Fruit fly (Drosophila melanogaster): Measurements from ENCODE around the gene kar.

Gene kar

DNA sequence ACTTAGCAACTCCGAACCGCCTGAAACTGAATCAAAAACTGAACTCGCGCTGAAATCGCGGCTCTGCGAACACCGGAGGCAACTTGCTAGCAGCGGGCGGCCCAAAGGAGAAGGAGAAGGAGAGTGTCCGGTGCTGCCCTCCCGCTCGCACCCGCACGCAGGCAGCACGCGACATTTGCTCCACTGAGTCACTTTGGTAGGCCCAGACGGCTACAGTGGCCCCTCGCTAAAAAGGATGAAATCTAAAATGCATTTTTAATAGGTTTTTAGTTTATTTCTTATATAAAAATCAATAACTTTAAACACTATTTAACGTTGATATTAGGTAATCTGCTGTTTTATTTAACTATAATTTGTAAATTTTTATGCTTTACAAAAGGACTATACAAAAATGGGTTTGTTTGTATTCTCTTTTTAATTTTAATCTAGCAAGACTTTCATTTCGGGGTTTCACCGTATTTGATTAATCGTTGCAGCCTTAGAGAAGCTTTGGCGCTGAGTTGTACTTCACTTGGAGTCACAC is 33.3 kb upstream of the kar start, which contains the start of gene Men (continued):
- TF ChIP-seq Hand (GFP tag; optimal IDR thresholded peaks at IDR 0.05), result no peak
- peak; percentile 80 for TF ChIP-seq Ptx1 (GFP tag; IDR thresholded peaks at IDR 0.05)
- TF ChIP-seq tgo (GFP tag; IDR thresholded peaks at IDR 0.05), result peak; percentile 63; the same call in 2 of the 3 replicates
- 0 out of 2 replicates have a peak, but pooled peaks have one; percentile 8 for TF ChIP-seq CG11696 (GFP tag; IDR thresholded peaks at IDR 0.05)
- peak; percentile 34 for TF ChIP-seq Hr3 (GFP tag; optimal IDR thresholded peaks at IDR 0.05)
- peak; percentile 2 for TF ChIP-seq CG8281 (tag; optimal IDR thresholded peaks at IDR 0.05)
- no peak for TF ChIP-seq bbx (GFP tag; IDR thresholded peaks at IDR 0.05; ENCODE audit: partially characterized antibody)
- peak; percentile 78 for TF ChIP-seq CG7556 (GFP tag; optimal IDR thresholded peaks at IDR 0.05)
- TF ChIP-seq Ssrp (tag; optimal IDR thresholded peaks at IDR 0.05), result peak; percentile 69
- peak; percentile 85 for TF ChIP-seq CG11504 (tag; optimal IDR thresholded peaks at IDR 0.05)
- TF ChIP-seq az2 (GFP tag; optimal IDR thresholded peaks at IDR 0.05), result no peak
- TF ChIP-seq disco-r (GFP tag; optimal IDR thresholded peaks at IDR 0.05), result no peak
- TF ChIP-seq YL-1 (GFP tag; optimal IDR thresholded peaks at IDR 0.05), result no peak
- no peak for TF ChIP-seq HmgD (GFP tag; optimal IDR thresholded peaks at IDR 0.05)
- TF ChIP-seq kah (GFP tag; optimal IDR thresholded peaks at IDR 0.05), result peak; percentile 16
- peak; percentile 82 for TF ChIP-seq CG15269 (tag; optimal IDR thresholded peaks at IDR 0.05)
- TF ChIP-seq CG10462 (GFP tag; optimal IDR thresholded peaks at IDR 0.05), result no peak
- peak; percentile 47 for TF ChIP-seq gcm (GFP tag; optimal IDR thresholded peaks at IDR 0.05)
- no peak for TF ChIP-seq Sry-δ (GFP tag; optimal IDR thresholded peaks at IDR 0.05)
- TF ChIP-seq bcd (GFP tag; optimal IDR thresholded peaks at IDR 0.05), result peak; percentile 61
- TF ChIP-seq twi (tag; optimal IDR thresholded peaks at IDR 0.05), result peak; percentile 34
- TF ChIP-seq al (GFP tag; IDR thresholded peaks at IDR 0.05), result no peak
- peak; percentile 37 for TF ChIP-seq CG15601 (tag; optimal IDR thresholded peaks at IDR 0.05)
- TF ChIP-seq CG8944 (GFP tag; optimal IDR thresholded peaks at IDR 0.05), result no peak
- TF ChIP-seq CG6791 (GFP tag; IDR thresholded peaks at IDR 0.05; ENCODE audit: partially characterized antibody), result no peak
- 0 out of 2 replicates have a peak, but pooled peaks have one; percentile 11 for TF ChIP-seq CG10959 (GFP tag; IDR thresholded peaks at IDR 0.05)
- TF ChIP-seq NK7.1 (GFP tag; optimal IDR thresholded peaks at IDR 0.05), result no peak
- peak; percentile 50 for TF ChIP-seq CG4424 (GFP tag; optimal IDR thresholded peaks at IDR 0.05)
- no peak for TF ChIP-seq Dp (GFP tag; optimal IDR thresholded peaks at IDR 0.05)
- 0 out of 2 replicates have a peak, but pooled peaks have one; percentile 11 for TF ChIP-seq chm (GFP tag; IDR thresholded peaks at IDR 0.05)
- no peak for TF ChIP-seq Tbp (GFP tag; optimal IDR thresholded peaks at IDR 0.05)
- TF ChIP-seq CG4404 (GFP tag; IDR thresholded peaks at IDR 0.05), result no peak
- peak in 1 of 2 experiments; percentile 32 for TF ChIP-seq eve (GFP tag; optimal IDR thresholded peaks at IDR 0.05)
- TF ChIP-seq en (GFP tag; optimal IDR thresholded peaks at IDR 0.05), result no peak
- TF ChIP-seq sc (optimal IDR thresholded peaks at IDR 0.05), result no peak
- TF ChIP-seq sc (GFP tag; optimal IDR thresholded peaks at IDR 0.05), result peak; percentile 41
- TF ChIP-seq slbo (GFP tag; IDR thresholded peaks at IDR 0.05), result peak; percentile 63
- TF ChIP-seq Oaz (GFP tag; IDR thresholded peaks at IDR 0.05), result peak; percentile 64
- peak; percentile 61 for TF ChIP-seq Blimp-1 (GFP tag; optimal IDR thresholded peaks at IDR 0.05)
- TF ChIP-seq slp2 (GFP tag; optimal IDR thresholded peaks at IDR 0.05), result no peak
- TF ChIP-seq Camta (GFP tag; optimal IDR thresholded peaks at IDR 0.05), result no peak
- peak; percentile 74 for TF ChIP-seq CG13296 (GFP tag; optimal IDR thresholded peaks at IDR 0.05)
- no peak for TF ChIP-seq H15 (GFP tag; IDR thresholded peaks at IDR 0.05)
- TF ChIP-seq CG4360 (GFP tag; IDR thresholded peaks at IDR 0.05), result peak; percentile 13; the same call in 1 of the 2 replicates
- no peak for TF ChIP-seq hbn (GFP tag; IDR thresholded peaks at IDR 0.05; ENCODE audit: partially characterized antibody)
- no peak for TF ChIP-seq ttk (GFP tag; IDR thresholded peaks at IDR 0.05)
- TF ChIP-seq ato (GFP tag; IDR thresholded peaks at IDR 0.05; ENCODE audit: partially characterized antibody), result no peak
- TF ChIP-seq Hr78 (GFP tag; optimal IDR thresholded peaks at IDR 0.05), result peak in 1 of 2 experiments; percentile 14
- no peak for TF ChIP-seq CG12219 (GFP tag; optimal IDR thresholded peaks at IDR 0.05)
- peak; percentile 36; the same call in 1 of the 2 replicates for TF ChIP-seq onecut (GFP tag; IDR thresholded peaks at IDR 0.05)
- TF ChIP-seq C15 (GFP tag; IDR thresholded peaks at IDR 0.05), result no peak
